Fruit fly (Drosophila melanogaster): Measurements from ENCODE around the gene CG42846.

The CG42846 gene

DNA sequence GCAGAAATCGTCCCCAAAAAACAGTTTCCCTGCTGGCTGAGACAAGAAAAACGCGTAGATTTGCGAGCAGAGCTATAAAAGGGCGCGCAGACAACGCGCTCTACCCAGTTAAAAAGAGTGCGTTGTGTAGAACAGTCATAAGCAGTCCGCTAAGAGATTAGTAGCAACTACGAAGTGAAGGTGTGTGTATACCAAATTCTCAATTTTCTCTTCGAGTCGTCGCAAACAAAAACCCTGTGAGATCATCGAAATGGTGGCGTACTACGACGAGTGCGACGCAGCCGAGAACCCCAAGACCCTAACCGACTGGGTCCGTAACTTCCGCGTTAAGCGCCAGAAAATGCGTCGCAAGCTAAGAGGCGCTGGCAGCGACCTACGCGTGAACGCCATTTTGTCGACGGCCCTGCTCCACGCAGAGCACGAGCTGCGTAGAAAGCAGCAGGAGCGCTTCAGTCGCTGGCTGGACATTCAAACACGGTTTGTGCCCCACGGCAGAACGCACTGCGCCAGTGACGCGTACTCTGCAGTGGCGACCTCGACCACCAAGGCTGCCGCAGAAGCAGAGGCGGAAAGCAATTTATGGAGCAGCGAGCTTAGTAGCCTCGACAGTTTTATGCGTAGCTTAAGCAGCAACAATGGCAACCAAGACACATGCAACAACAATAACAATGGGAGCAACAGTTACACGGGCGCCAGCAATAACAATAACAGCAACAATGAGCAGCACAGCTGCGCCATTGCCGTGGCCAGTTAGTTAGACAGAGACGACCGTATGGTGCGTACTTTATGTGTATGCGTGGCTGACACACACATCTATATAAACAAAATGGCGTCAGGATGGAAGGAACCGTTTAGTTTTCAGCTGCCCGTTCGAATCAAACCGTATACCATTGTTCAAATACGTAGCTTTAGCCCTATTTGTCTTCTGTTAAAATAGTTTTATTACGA, 7.1 kb downstream of the CG42846 start (continued):
- TF ChIP-seq Dfd (GFP tag; optimal IDR thresholded peaks at IDR 0.05) = no peak
- TF ChIP-seq CG8765 (GFP tag; IDR thresholded peaks at IDR 0.05) = no peak
- no peak for TF ChIP-seq ase (GFP tag; IDR thresholded peaks at IDR 0.05)
- no peak for TF ChIP-seq slp2 (GFP tag; optimal IDR thresholded peaks at IDR 0.05)
- TF ChIP-seq ato (GFP tag; IDR thresholded peaks at IDR 0.05; ENCODE audit: partially characterized antibody) = peak; percentile 48
- TF ChIP-seq ssp (GFP tag; IDR thresholded peaks at IDR 0.05) = no peak
- TF ChIP-seq p53 (GFP tag; optimal IDR thresholded peaks at IDR 0.05) = no peak
- TF ChIP-seq CG17385 (GFP tag; optimal IDR thresholded peaks at IDR 0.05) = no peak
- no peak for TF ChIP-seq usp (GFP tag; optimal IDR thresholded peaks at IDR 0.05)
- peak; percentile 11; the same call in 1 of the 2 replicates for TF ChIP-seq HLH3B (GFP tag; IDR thresholded peaks at IDR 0.05)
- TF ChIP-seq CG1603 (tag; optimal IDR thresholded peaks at IDR 0.05) = peak; percentile 26
- peak; percentile 6 for TF ChIP-seq BtbVII (GFP tag; optimal IDR thresholded peaks at IDR 0.05)
- no peak for TF ChIP-seq wor (GFP tag; IDR thresholded peaks at IDR 0.05)
- no peak for TF ChIP-seq Hmx (GFP tag; optimal IDR thresholded peaks at IDR 0.05)
- TF ChIP-seq CG10543 (GFP tag; optimal IDR thresholded peaks at IDR 0.05) = peak; percentile 90
- peak; percentile 44 for TF ChIP-seq sug (tag; optimal IDR thresholded peaks at IDR 0.05)
- no peak for TF ChIP-seq CG7928 (GFP tag; optimal IDR thresholded peaks at IDR 0.05)
- TF ChIP-seq ro (GFP tag; IDR thresholded peaks at IDR 0.05) = no peak
- peak; percentile 73 for TF ChIP-seq Jarid2 (GFP tag; optimal IDR thresholded peaks at IDR 0.05)
- no peak for TF ChIP-seq CG6689 (GFP tag; IDR thresholded peaks at IDR 0.05)
- no peak for TF ChIP-seq CoRest (tag; optimal IDR thresholded peaks at IDR 0.05)
- TF ChIP-seq Hr51 (GFP tag; optimal IDR thresholded peaks at IDR 0.05) = no peak
- no peak for TF ChIP-seq org-1 (GFP tag; optimal IDR thresholded peaks at IDR 0.05)
- TF ChIP-seq Mrtf (GFP tag; IDR thresholded peaks at IDR 0.05) = no peak
- TF ChIP-seq jigr1 (GFP tag; IDR thresholded peaks at IDR 0.05) = no peak
- TF ChIP-seq trh (GFP tag; optimal IDR thresholded peaks at IDR 0.05) = no peak
- TF ChIP-seq emc (GFP tag; optimal IDR thresholded peaks at IDR 0.05) = no peak
- TF ChIP-seq CG16813 (GFP tag; IDR thresholded peaks at IDR 0.05; ENCODE audit: partially characterized antibody) = no peak
- no peak for TF ChIP-seq Sry-δ (GFP tag; optimal IDR thresholded peaks at IDR 0.05)
- peak; percentile 82 for TF ChIP-seq chm (GFP tag; IDR thresholded peaks at IDR 0.05)
- TF ChIP-seq pzg (GFP tag; optimal IDR thresholded peaks at IDR 0.05) = peak; percentile 20
- no peak for TF ChIP-seq CG17802 (tag; optimal IDR thresholded peaks at IDR 0.05)
- TF ChIP-seq PHDP (tag; optimal IDR thresholded peaks at IDR 0.05) = no peak
- TF ChIP-seq Atf-2 (GFP tag; optimal IDR thresholded peaks at IDR 0.05) = no peak
- peak; percentile 5; the same call in 1 of the 2 replicates for TF ChIP-seq CG11085 (GFP tag; IDR thresholded peaks at IDR 0.05)
- no peak for TF ChIP-seq shn (GFP tag; optimal IDR thresholded peaks at IDR 0.05)
- TF ChIP-seq Mes4 (GFP tag; optimal IDR thresholded peaks at IDR 0.05) = no peak
- TF ChIP-seq CG9437 (GFP tag; optimal IDR thresholded peaks at IDR 0.05) = no peak
- TF ChIP-seq CG2712 (tag; optimal IDR thresholded peaks at IDR 0.05) = no peak
- no peak for TF ChIP-seq dm (GFP tag; optimal IDR thresholded peaks at IDR 0.05)
- TF ChIP-seq Kr (GFP tag; optimal IDR thresholded peaks at IDR 0.05) = no peak
- TF ChIP-seq nom (GFP tag; optimal IDR thresholded peaks at IDR 0.05) = peak; percentile 78
- peak; percentile 24 for TF ChIP-seq Nf-YC (tag; optimal IDR thresholded peaks at IDR 0.05)
- TF ChIP-seq tgo (GFP tag; IDR thresholded peaks at IDR 0.05) = no peak
- peak; percentile 43 for TF ChIP-seq CG7987 (GFP tag; optimal IDR thresholded peaks at IDR 0.05)
- peak; percentile 36; the same call in 1 of the 2 replicates for TF ChIP-seq CG31224 (GFP tag; IDR thresholded peaks at IDR 0.05)
- TF ChIP-seq scrt (GFP tag; optimal IDR thresholded peaks at IDR 0.05) = peak; percentile 98
- TF ChIP-seq CG1233 (GFP tag; optimal IDR thresholded peaks at IDR 0.05) = no peak
- TF ChIP-seq nerfin-2 (GFP tag; IDR thresholded peaks at IDR 0.05; ENCODE audit: partially characterized antibody) = 0 out of 2 replicates have a peak, but pooled peaks have one; percentile 29

Measured in whole organism, embryonic.